Worm (Caenorhabditis elegans) whole organism, young adult: ENCODE measurements around the gene Y54F10AM.11.

ENCODE experiments used
- tlf-1 ChIP-seq: fragments of 200-800 bp; sonication (Bioruptor generic); optimal IDR thresholded peaks from 2 replicates; lab custom pipeline; 2018; ENCODE audit warnings: mild to moderate bottlenecking, missing genetic modification characterization, missing compliant biosample characterization
- xnd-1 ChIP-seq: sonication (generic microtip); optimal IDR thresholded peaks from 2 replicates; lab custom pipeline; 2016; ENCODE audit warnings: missing genotype, missing genetic modification reagents, missing genetic modification characterization, missing compliant biosample characterization
- zfh-2 ChIP-seq: fragments of 200-800 bp; sonication (Bioruptor generic); conservative IDR thresholded peaks from 2 replicates; pipeline ENCODE4 v1.3.6; 2022; ENCODE audit warnings: missing genetic modification reagents, missing genetic modification characterization, missing compliant biosample characterization
- ztf-3 ChIP-seq: fragments of 200-800 bp; sonication (Bioruptor generic); optimal IDR thresholded peaks from 2 replicates; lab custom pipeline; 2018; ENCODE audit warnings: mild to moderate bottlenecking, missing genetic modification characterization, missing compliant biosample characterization

The Y54F10AM.11 gene

DNA sequence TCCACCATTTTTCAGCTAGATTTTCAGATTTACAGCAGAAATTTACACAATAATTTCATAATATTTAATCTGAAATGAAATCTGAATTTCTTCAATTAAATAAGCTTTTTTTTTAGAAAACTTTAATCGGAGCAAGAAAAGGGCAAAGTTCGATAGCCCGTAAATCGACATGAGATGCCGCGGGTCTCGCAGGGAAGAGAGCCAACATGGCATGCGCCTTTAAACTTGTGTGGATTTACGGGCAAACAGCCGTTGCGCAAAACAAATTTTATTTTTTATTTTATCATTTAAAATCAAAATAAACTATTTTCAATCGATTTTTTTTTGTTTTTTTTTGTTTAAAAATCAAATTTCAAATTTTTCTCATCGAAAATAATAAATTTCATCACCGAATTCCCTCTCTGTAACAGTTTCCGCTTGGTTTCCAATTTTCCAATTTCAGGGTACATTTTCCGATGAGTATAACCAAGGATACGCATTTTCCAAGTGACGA lies 35.1 kb downstream of the Y54F10AM.11 start, which contains the start of the genes Y54F10AM.15, rbc-2 and ndua-8 (continued):
- TF ChIP-seq tlf-1 (peak; percentile 71), xnd-1 (tag; lab: Kevin White, UChicago) (peak; percentile 48)

DNA sequence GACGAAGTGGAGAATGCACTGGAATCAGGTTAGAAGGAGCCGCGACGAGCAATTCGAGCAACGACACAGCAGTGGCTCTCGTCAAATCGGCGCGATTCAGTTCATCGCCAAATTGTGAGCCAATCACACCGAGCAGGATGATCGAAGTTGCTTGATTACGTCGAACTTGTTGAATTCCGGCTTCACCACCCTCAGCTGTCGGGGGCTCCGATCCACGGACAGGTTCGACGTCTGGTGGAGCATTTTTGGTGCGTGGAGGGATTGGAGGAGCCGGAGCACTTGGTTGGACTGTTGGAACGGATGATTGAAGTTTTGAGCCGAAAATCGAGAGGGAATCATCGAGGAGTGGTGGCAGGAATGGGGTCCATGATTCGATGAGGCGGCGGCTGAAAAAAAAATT lies 48.3 kb downstream of the Y54F10AM.11 start:
- TF ChIP-seq ztf-3 = no peak
- TF ChIP-seq zfh-2 = peak; percentile 60; the same call in 1 of the 2 replicates
